Worm (Caenorhabditis elegans) whole organism, late embryonic: ENCODE measurements around the gene ZK892.3.

Experiments
- C38D4.7 ChIP-seq: fragments of 200-800 bp; sonication (Bioruptor generic); optimal IDR thresholded peaks from 2 replicates; lab custom pipeline; 2018; ENCODE audit warnings: mild to moderate bottlenecking, missing genetic modification characterization, moderate library complexity, missing compliant biosample characterization
- T23F11.4 ChIP-seq: fragments of 200-800 bp; sonication (Bioruptor generic); optimal IDR thresholded peaks from 2 replicates; lab custom pipeline; 2018; ENCODE audit warnings: mild to moderate bottlenecking, missing genetic modification characterization, missing compliant biosample characterization
- ahr-1 ChIP-seq: sonication (generic microtip); optimal IDR thresholded peaks from 2 replicates; lab custom pipeline; 2016; ENCODE audit warnings: missing genetic modification characterization, missing compliant biosample characterization
- ceh-14 ChIP-seq: sonication (generic microtip); optimal IDR thresholded peaks from 2 replicates; lab custom pipeline; 2016; ENCODE audit warnings: missing genotype, missing genetic modification characterization, missing compliant biosample characterization
- ceh-19 ChIP-seq: fragments of 200-800 bp; sonication (Bioruptor generic); optimal IDR thresholded peaks from 2 replicates; lab custom pipeline; 2018; ENCODE audit warnings: mild to moderate bottlenecking, missing genetic modification characterization, missing compliant biosample characterization
- ceh-2 ChIP-seq: sonication (generic microtip); optimal IDR thresholded peaks from 2 replicates; lab custom pipeline; 2016; ENCODE audit warnings: missing genotype, missing genetic modification characterization, missing compliant biosample characterization
- ceh-31 ChIP-seq: sonication (generic microtip); optimal IDR thresholded peaks from 2 replicates; lab custom pipeline; 2016; ENCODE audit warnings: missing genetic modification characterization, missing compliant biosample characterization
- ceh-45 ChIP-seq: fragments of 200-800 bp; sonication (Bioruptor generic); IDR thresholded peaks from 2 replicates; pipeline ENCODE4 v1.3.6; 2022; ENCODE audit warnings: missing genetic modification reagents, missing genetic modification characterization, missing compliant biosample characterization
- ceh-6 ChIP-seq: fragments of 200-800 bp; sonication (Bioruptor generic); optimal IDR thresholded peaks from 2 replicates; lab custom pipeline; 2018; ENCODE audit warnings: mild to moderate bottlenecking, missing genetic modification characterization, missing compliant biosample characterization
- che-1 ChIP-seq: sonication (generic microtip); optimal IDR thresholded peaks from 2 replicates; lab custom pipeline; 2016; ENCODE audit warnings: mild to moderate bottlenecking, missing genetic modification characterization, missing compliant biosample characterization
- dmd-4 ChIP-seq: sonication (generic microtip); optimal IDR thresholded peaks from 2 replicates; lab custom pipeline; 2016; ENCODE audit warnings: borderline replicate concordance, missing genetic modification characterization, missing compliant biosample characterization
- ets-4 ChIP-seq: sonication (generic microtip); optimal IDR thresholded peaks from 2 replicates; lab custom pipeline; 2016; ENCODE audit warnings: missing genetic modification characterization, missing compliant biosample characterization
- fax-1 ChIP-seq: sonication (generic microtip); optimal IDR thresholded peaks from 2 replicates; lab custom pipeline; 2016; ENCODE audit warnings: missing genotype, missing genetic modification characterization, missing compliant biosample characterization
- hlh-15 ChIP-seq: sonication (generic microtip); optimal IDR thresholded peaks from 2 replicates; lab custom pipeline; 2016; ENCODE audit warnings: missing genetic modification characterization, missing compliant biosample characterization
- hlh-6 ChIP-seq: sonication (generic microtip); optimal IDR thresholded peaks from 2 replicates; lab custom pipeline; 2016; ENCODE audit warnings: missing genotype, missing genetic modification characterization, missing compliant biosample characterization
- nfya-1 ChIP-seq: sonication (generic microtip); optimal IDR thresholded peaks from 2 replicates; lab custom pipeline; 2017; ENCODE audit warnings: missing genetic modification characterization, mild to moderate bottlenecking, missing compliant biosample characterization, antibody characterized with exemption, moderate library complexity
- pag-3 ChIP-seq: sonication (generic microtip); optimal IDR thresholded peaks from 2 replicates; lab custom pipeline; 2016; ENCODE audit warnings: missing compliant biosample characterization, missing genetic modification characterization, borderline replicate concordance
- pax-1 ChIP-seq: fragments of 150-350 bp; optimal IDR thresholded peaks from 2 replicates; lab custom pipeline; 2014; ENCODE audit warnings: missing biosample characterization, missing genetic modification characterization
- pha-2 ChIP-seq: sonication (generic microtip); optimal IDR thresholded peaks from 2 replicates; lab custom pipeline; 2017; ENCODE audit warnings: mild to moderate bottlenecking, missing genetic modification characterization, missing compliant biosample characterization
- ref-2 ChIP-seq: sonication (generic microtip); optimal IDR thresholded peaks from 2 replicates; lab custom pipeline; 2016; ENCODE audit warnings: missing genetic modification characterization, missing compliant biosample characterization
- sdc-2 ChIP-seq: sonication (generic microtip); optimal IDR thresholded peaks from 2 replicates; lab custom pipeline; 2016; ENCODE audit warnings: missing genotype, missing genetic modification characterization, missing compliant biosample characterization
- sox-4 ChIP-seq: sonication (generic microtip); optimal IDR thresholded peaks from 2 replicates; lab custom pipeline; 2017; ENCODE audit warnings: mild to moderate bottlenecking, missing genetic modification characterization, inconsistent platforms, missing compliant biosample characterization
- ttx-3 ChIP-seq: sonication (generic microtip); optimal IDR thresholded peaks from 2 replicates; lab custom pipeline; 2016; ENCODE audit warnings: missing genetic modification reagents, missing genetic modification characterization, missing compliant biosample characterization
- unc-42 ChIP-seq: sonication (generic microtip); optimal IDR thresholded peaks from 2 replicates; lab custom pipeline; 2016; ENCODE audit warnings: missing genotype, missing genetic modification characterization, missing compliant biosample characterization
- unc-86 ChIP-seq: sonication (generic microtip); optimal IDR thresholded peaks from 2 replicates; lab custom pipeline; 2016; ENCODE audit warnings: missing genetic modification characterization, missing compliant biosample characterization

The ZK892.3 gene

ce11 chrII:10048568-10048967 is 46.9 kb downstream of the ZK892.3 start, which contains the start of gene flp-4:
Gene flp-4, plus strand, starts transcription at chrII:10048868.
- TF ChIP-seq ceh-2 (tag; lab: Kevin White, UChicago), result no peak
- TF ChIP-seq ahr-1 (tag; lab: Kevin White, UChicago), result no peak
- no peak for TF ChIP-seq hlh-15
- no peak for TF ChIP-seq hlh-6
- TF ChIP-seq dmd-4 (tag; lab: Kevin White, UChicago), result no peak
- no peak for TF ChIP-seq ceh-31
- no peak for TF ChIP-seq nfya-1 (tag; lab: Kevin White, UChicago)
- TF ChIP-seq pha-2 (tag; lab: Kevin White, UChicago), result no peak
- TF ChIP-seq ref-2, result no peak
- TF ChIP-seq T23F11.4, result no peak
- TF ChIP-seq sdc-2 (tag; lab: Kevin White, UChicago), result no peak

- no peak for TF ChIP-seq che-1 (tag; lab: Kevin White, UChicago)
- TF ChIP-seq pax-1 (tag; lab: Kevin White, UChicago), result no peak
- TF ChIP-seq ttx-3, result no peak
- no peak for TF ChIP-seq sox-4 (tag; lab: Kevin White, UChicago)
- no peak for TF ChIP-seq ceh-19 (GFP tag; lab: Kevin White, UChicago)
- no peak for TF ChIP-seq sdc-2 (tag; lab: Kevin White, UChicago)
- TF ChIP-seq ceh-14 (tag; lab: Kevin White, UChicago), result no peak
- no peak for TF ChIP-seq C38D4.7 (GFP tag; lab: Kevin White, UChicago)
- TF ChIP-seq ceh-45 (GFP tag; lab: Robert Waterston, UW), result no peak
- no peak for TF ChIP-seq fax-1
- TF ChIP-seq unc-86 (tag; lab: Kevin White, UChicago), result no peak
- no peak for TF ChIP-seq dmd-4 (tag; lab: Kevin White, UChicago)
- TF ChIP-seq pag-3, result no peak
- TF ChIP-seq ceh-6 (GFP tag; lab: Kevin White, UChicago), result no peak
- no peak for TF ChIP-seq unc-42 (tag; lab: Kevin White, UChicago)
- TF ChIP-seq ets-4 (tag; lab: Kevin White, UChicago), result no peak
- TF ChIP-seq, all 69 proteins: peak for 0
These were observed 49.8 kb downstream of the ZK892.3 start for ce11 chrII:10051485-10051884.
